Fruit fly (Drosophila melanogaster) S2 (cell line): ENCODE data around the gene CG15282.

Source experiments
- CG8478 ChIP-seq: fragments of >200 bp; optimal IDR thresholded peaks from 2 replicates; lab custom pipeline; 2018
- CTCF ChIP-seq, 2 experiments: fragments of >200 bp; optimal IDR thresholded peaks; 2 replicates each; lab custom pipeline; 2018

DNA sequence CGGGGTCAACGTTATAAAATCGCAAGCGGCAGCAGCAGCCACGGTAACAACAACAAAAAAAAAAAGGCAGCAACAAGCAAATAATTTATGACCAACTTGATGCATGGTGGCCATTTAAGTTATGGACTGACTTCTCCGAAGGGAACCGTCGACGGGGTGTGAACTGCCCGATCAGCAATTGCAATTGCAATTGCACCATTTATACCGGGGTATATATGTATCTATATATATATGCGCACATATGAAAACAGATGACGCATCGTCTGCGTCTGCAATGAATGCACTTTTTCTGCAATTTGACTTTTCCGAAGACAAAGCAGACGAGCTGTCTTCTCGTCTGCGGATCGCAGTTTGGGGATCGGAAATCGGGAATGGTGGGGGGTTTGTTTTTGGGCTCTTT lies 49.1 kb upstream of the CG15282 start:
- TF ChIP-seq CG8478 (lab: Kevin White, UChicago) (no peak), CTCF (optimal IDR thresholded peaks at IDR 0.05; lab: Kevin White, UChicago) (no peak)
